Fruit fly (Drosophila melanogaster) whole organism, embryonic: Measurements from ENCODE around the gene ghi.

ENCODE experiments used
- Antp ChIP-seq: fragments of 200-800 bp; sonication (Bioruptor generic); optimal IDR thresholded peaks from 3 replicates; lab custom pipeline; 2016; ENCODE audit warnings: missing biosample characterization, missing genetic modification characterization
- Bdp1 ChIP-seq: fragments of 200-800 bp; sonication (Bioruptor generic); optimal IDR thresholded peaks from 3 replicates; lab custom pipeline; 2016; ENCODE audit warnings: missing biosample characterization, missing genetic modification characterization
- Blimp-1 ChIP-seq: fragments of 200-800 bp; sonication (Bioruptor generic); optimal IDR thresholded peaks from 3 replicates; lab custom pipeline; 2018; ENCODE audit warnings: missing biosample characterization, missing genetic modification characterization, mild to moderate bottlenecking, moderate library complexity, missing genetic modification reagents
- CG10267 ChIP-seq: fragments of 200-800 bp; sonication (Bioruptor generic); optimal IDR thresholded peaks from 2 replicates; lab custom pipeline; 2018; ENCODE audit warnings: missing biosample characterization, mild to moderate bottlenecking, missing genetic modification characterization, moderate library complexity
- CG11398 ChIP-seq: fragments of 200-800 bp; sonication (Bioruptor generic); optimal IDR thresholded peaks from 2 replicates; lab custom pipeline; 2016; ENCODE audit warnings: missing biosample characterization, missing genetic modification characterization
- CG11695 ChIP-seq: fragments of 200-800 bp; sonication (Bioruptor generic); IDR thresholded peaks from 3 replicates; pipeline ENCODE4 v1.3.6; 2022; ENCODE audit warnings: missing biosample characterization, missing genetic modification characterization
- CG12219 ChIP-seq: fragments of 200-800 bp; sonication (Bioruptor generic); optimal IDR thresholded peaks from 3 replicates; lab custom pipeline; 2018; ENCODE audit warnings: missing biosample characterization, mild to moderate bottlenecking, missing genetic modification characterization
- CG12299 ChIP-seq: fragments of 200-800 bp; sonication (Bioruptor generic); optimal IDR thresholded peaks from 2 replicates; lab custom pipeline; 2018; ENCODE audit warnings: missing biosample characterization, mild to moderate bottlenecking, missing genetic modification characterization
- CG33557 ChIP-seq: fragments of 200-800 bp; sonication (Bioruptor generic); optimal IDR thresholded peaks from 2 replicates; lab custom pipeline; 2019; ENCODE audit warnings: missing biosample characterization, mild to moderate bottlenecking, missing genetic modification characterization, moderate library complexity
- CG42726 ChIP-seq: fragments of 200-800 bp; sonication (Bioruptor generic); IDR thresholded peaks from 2 replicates; pipeline ENCODE4 v1.3.6; 2022; ENCODE audit warnings: missing biosample characterization, missing genetic modification characterization; ENCODE audit not compliant: partially characterized antibody
- CG4424 ChIP-seq: fragments of 200-800 bp; sonication (Bioruptor generic); optimal IDR thresholded peaks from 3 replicates; lab custom pipeline; 2016; ENCODE audit warnings: missing biosample characterization, missing genetic modification characterization
- CG4854 ChIP-seq: fragments of 200-800 bp; sonication (Bioruptor generic); optimal IDR thresholded peaks from 2 replicates; lab custom pipeline; 2016; ENCODE audit warnings: missing biosample characterization, missing genetic modification characterization, inconsistent platforms
- CG5245 ChIP-seq: fragments of 200-800 bp; sonication (Bioruptor generic); optimal IDR thresholded peaks from 3 replicates; lab custom pipeline; 2016; ENCODE audit warnings: missing biosample characterization, missing genetic modification characterization
- CHES-1-like ChIP-seq: fragments of 200-800 bp; sonication (Bioruptor generic); optimal IDR thresholded peaks from 2 replicates; lab custom pipeline; 2016; ENCODE audit warnings: missing biosample characterization, missing genetic modification characterization
- CTCF ChIP-seq: fragments of 200-800 bp; sonication (Bioruptor generic); optimal IDR thresholded peaks from 2 replicates; lab custom pipeline; 2017; ENCODE audit warnings: missing biosample characterization, mild to moderate bottlenecking, missing genetic modification characterization, moderate library complexity
- Dip2 ChIP-seq: fragments of 200-800 bp; sonication (Bioruptor generic); IDR thresholded peaks from 2 replicates; pipeline ENCODE4 v1.3.6; 2022; ENCODE audit warnings: missing biosample characterization, missing genetic modification characterization
- Dip3 ChIP-seq: fragments of 200-800 bp; sonication (Bioruptor generic); optimal IDR thresholded peaks from 3 replicates; lab custom pipeline; 2016; ENCODE audit warnings: missing biosample characterization, missing genetic modification characterization
- Ets65A ChIP-seq: fragments of 200-800 bp; sonication (Bioruptor generic); peaks from one replicate; lab custom pipeline; 2016; ENCODE audit warnings: missing biosample characterization, missing genetic modification characterization
- Gsc ChIP-seq: fragments of 200-800 bp; sonication (Bioruptor generic); IDR thresholded peaks from 2 replicates; pipeline ENCODE4 v1.3.6; 2022; ENCODE audit warnings: missing biosample characterization, missing genetic modification characterization
- HLHmδ ChIP-seq: fragments of 200-800 bp; sonication (Bioruptor generic); optimal IDR thresholded peaks from 2 replicates; lab custom pipeline; 2018; ENCODE audit warnings: missing biosample characterization, mild to moderate bottlenecking, missing genetic modification characterization, moderate library complexity
- HmgZ ChIP-seq: fragments of 200-800 bp; sonication (Bioruptor generic); optimal IDR thresholded peaks from 2 replicates; lab custom pipeline; 2018; ENCODE audit warnings: missing biosample characterization, mild to moderate bottlenecking, missing genetic modification characterization
- Mes4 ChIP-seq: fragments of 200-800 bp; sonication (Bioruptor generic); optimal IDR thresholded peaks from 2 replicates; lab custom pipeline; 2016; ENCODE audit warnings: missing biosample characterization, missing genetic modification characterization
- Nf-YB ChIP-seq: fragments of 200-800 bp; sonication (Bioruptor generic); optimal IDR thresholded peaks from 3 replicates; lab custom pipeline; 2019; ENCODE audit warnings: missing biosample characterization, mild to moderate bottlenecking, missing genetic modification characterization, moderate library complexity
- Side ChIP-seq: fragments of 200-800 bp; sonication (Bioruptor generic); optimal IDR thresholded peaks from 2 replicates; lab custom pipeline; 2016; ENCODE audit warnings: missing biosample characterization, missing genetic modification characterization
- Sox100B ChIP-seq: fragments of 200-800 bp; sonication (Bioruptor generic); optimal IDR thresholded peaks from 3 replicates; lab custom pipeline; 2018; ENCODE audit warnings: missing biosample characterization, mild to moderate bottlenecking, missing genetic modification characterization
- Stat92E ChIP-seq, 3 experiments: fragments of >200 bp in 2 of 3; fragments of 200-800 bp in 1 of 3; sonication (Bioruptor generic) in 1 of 3; optimal IDR thresholded peaks; 2 replicates each; lab custom pipeline; 2017 to 2019; ENCODE audit warnings: missing biosample characterization in 3 of 3, missing genetic modification characterization in 3 of 3, mild to moderate bottlenecking in 1 of 3, moderate library complexity in 1 of 3
- Trl ChIP-seq, 3 experiments: fragments of >200 bp in 2 of 3; fragments of 200-800 bp in 1 of 3; sonication (Bioruptor generic) in 1 of 3; optimal IDR thresholded peaks; 2 replicates in 1 of 3; 3 replicates in 2 of 3; lab custom pipeline; 2016 to 2017; ENCODE audit warnings: missing biosample characterization in 1 of 3, missing genetic modification characterization in 1 of 3
- Usf ChIP-seq: fragments of 200-800 bp; sonication (Bioruptor generic); optimal IDR thresholded peaks from 2 replicates; lab custom pipeline; 2017; ENCODE audit warnings: missing genotype, missing biosample characterization, missing genetic modification characterization
- bab2 ChIP-seq: fragments of 200-800 bp; sonication (Bioruptor generic); optimal IDR thresholded peaks from 2 replicates; lab custom pipeline; 2016; ENCODE audit warnings: missing biosample characterization, missing genetic modification characterization
- bcd ChIP-seq: fragments of 200-800 bp; sonication (Bioruptor generic); optimal IDR thresholded peaks from 2 replicates; lab custom pipeline; 2017; ENCODE audit warnings: missing biosample characterization, mild to moderate bottlenecking, missing genetic modification characterization
- chif ChIP-seq, 2 experiments: fragments of 200-800 bp; sonication (Bioruptor generic); optimal IDR thresholded peaks; 3 replicates each; lab custom pipeline; 2016; ENCODE audit warnings: missing biosample characterization in 2 of 2, missing genetic modification characterization in 2 of 2
- dpn ChIP-seq, 2 experiments: fragments of 200-800 bp; sonication (Bioruptor generic); optimal IDR thresholded peaks; 3 replicates each; lab custom pipeline; 2016; ENCODE audit warnings: missing biosample characterization in 2 of 2, missing genetic modification characterization in 2 of 2
- dysf ChIP-seq: fragments of 200-800 bp; sonication (Bioruptor generic); IDR thresholded peaks from 3 replicates; pipeline ENCODE4 v1.3.6; 2022; ENCODE audit warnings: missing biosample characterization, missing genetic modification characterization
- ems ChIP-seq: fragments of 200-800 bp; sonication (Bioruptor generic); optimal IDR thresholded peaks from 3 replicates; lab custom pipeline; 2016; ENCODE audit warnings: missing biosample characterization, missing genetic modification characterization
- esg ChIP-seq: fragments of 200-800 bp; sonication (Bioruptor generic); conservative IDR thresholded peaks from 2 replicates; pipeline ENCODE4 v1.3.6; 2022; ENCODE audit warnings: missing biosample characterization, missing genetic modification characterization
- fd3F ChIP-seq: fragments of 200-800 bp; sonication (Bioruptor generic); optimal IDR thresholded peaks from 2 replicates; lab custom pipeline; 2018; ENCODE audit warnings: missing biosample characterization, mild to moderate bottlenecking, missing genetic modification characterization, moderate library complexity
- fru ChIP-seq: fragments of >200 bp; optimal IDR thresholded peaks from 2 replicates; lab custom pipeline; 2017
- her ChIP-seq: fragments of 200-800 bp; sonication (Bioruptor generic); optimal IDR thresholded peaks from 2 replicates; lab custom pipeline; 2016; ENCODE audit warnings: missing biosample characterization, missing genetic modification characterization
- jing ChIP-seq: fragments of 200-800 bp; sonication (Bioruptor generic); optimal IDR thresholded peaks from 2 replicates; lab custom pipeline; 2018; ENCODE audit warnings: missing biosample characterization, mild to moderate bottlenecking, missing genetic modification characterization
- knrl ChIP-seq: fragments of 200-800 bp; sonication (Bioruptor generic); IDR thresholded peaks from 3 replicates; pipeline ENCODE4 v1.3.6; 2022; ENCODE audit warnings: missing biosample characterization, missing genetic modification characterization; ENCODE audit not compliant: partially characterized antibody
- prd ChIP-seq, 3 experiments: fragments of >200 bp in 2 of 3; fragments of 200-800 bp in 1 of 3; sonication (Bioruptor generic) in 1 of 3; optimal IDR thresholded peaks in 2 of 3; IDR thresholded peaks in 1 of 3; 2 replicates in 2 of 3; 3 replicates in 1 of 3; pipeline versions ENCODE4 v1.3.6 to Lab custom; 2017 to 2022; ENCODE audit warnings: missing biosample characterization in 1 of 3, missing genetic modification characterization in 1 of 3
- pros ChIP-seq: fragments of 200-800 bp; sonication (Bioruptor generic); optimal IDR thresholded peaks from 3 replicates; lab custom pipeline; 2019; ENCODE audit warnings: missing biosample characterization, mild to moderate bottlenecking, missing genetic modification characterization, moderate library complexity
- pzg ChIP-seq: fragments of 200-800 bp; sonication (Bioruptor generic); optimal IDR thresholded peaks from 3 replicates; lab custom pipeline; 2018; ENCODE audit warnings: missing biosample characterization, mild to moderate bottlenecking, missing genetic modification characterization, moderate library complexity
- rib ChIP-seq: fragments of 200-800 bp; sonication (Bioruptor generic); IDR thresholded peaks from 2 replicates; pipeline ENCODE4 v1.3.6; 2022; ENCODE audit warnings: missing biosample characterization, missing genetic modification characterization
- row ChIP-seq: fragments of 200-800 bp; sonication (Bioruptor generic); IDR thresholded peaks from 3 replicates; pipeline ENCODE4 v1.3.6; 2022; ENCODE audit warnings: missing biosample characterization, missing genetic modification characterization
- run ChIP-seq: fragments of 200-800 bp; sonication (Bioruptor generic); optimal IDR thresholded peaks from 3 replicates; lab custom pipeline; 2018; ENCODE audit warnings: missing biosample characterization, mild to moderate bottlenecking, missing genetic modification characterization
- sens ChIP-seq: fragments of 200-800 bp; sonication (Bioruptor generic); peaks from one replicate; lab custom pipeline; 2016; ENCODE audit warnings: missing biosample characterization, missing genetic modification characterization
- sqz ChIP-seq: fragments of 200-800 bp; sonication (Bioruptor generic); optimal IDR thresholded peaks from 3 replicates; lab custom pipeline; 2018; ENCODE audit warnings: missing biosample characterization, mild to moderate bottlenecking, missing genetic modification characterization
- tgo ChIP-seq: fragments of 200-800 bp; sonication (Bioruptor generic); IDR thresholded peaks from 3 replicates; pipeline ENCODE4 v1.3.6; 2022; ENCODE audit warnings: missing biosample characterization, missing genetic modification characterization
- tup ChIP-seq: fragments of 200-800 bp; sonication (Bioruptor generic); optimal IDR thresholded peaks from 2 replicates; lab custom pipeline; 2016; ENCODE audit warnings: missing biosample characterization, mild to moderate bottlenecking, missing genetic modification characterization, moderate library complexity

Gene ghi

DNA sequence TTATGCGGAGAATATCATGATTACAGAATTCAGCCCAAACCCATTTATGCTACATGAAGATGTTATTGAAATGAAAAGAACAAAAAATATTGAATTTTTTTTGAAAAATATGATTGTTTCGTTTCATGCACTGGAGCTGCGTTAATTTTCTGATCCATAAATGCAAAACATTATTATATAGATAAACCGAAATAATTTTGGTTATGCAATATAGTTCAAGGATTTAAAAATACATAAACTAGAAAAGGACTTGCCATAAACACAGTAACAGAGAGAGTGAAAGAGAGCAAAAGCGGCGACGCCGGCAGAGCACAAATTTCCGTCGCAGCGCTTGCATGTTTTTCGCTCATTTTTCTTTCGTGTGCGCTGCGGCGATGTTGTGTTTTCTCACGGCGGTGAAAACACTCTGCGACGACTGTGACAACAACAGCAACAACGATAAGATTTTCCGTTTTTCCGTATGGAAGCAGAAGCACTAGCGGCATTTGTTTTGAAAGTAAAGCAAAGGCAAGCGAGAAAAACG lies 10.6 kb downstream of the ghi start (continued):
- TF ChIP-seq CG11398 (GFP tag; lab: Kevin White, UChicago) = peak; percentile 71
- no peak for TF ChIP-seq HLHmδ (GFP tag; lab: Kevin White, UChicago)
- no peak for TF ChIP-seq fru (lab: Kevin White, UChicago)
- peak; percentile 41 for TF ChIP-seq Dip3 (GFP tag; lab: Kevin White, UChicago)
- TF ChIP-seq rib (GFP tag; lab: Robert Waterston, UW) = no peak
- peak; percentile 84 for TF ChIP-seq CG4424
- TF ChIP-seq sqz (GFP tag; lab: Kevin White, UChicago) = peak; percentile 84
- TF ChIP-seq row (GFP tag; lab: Robert Waterston, UW) = peak; percentile 96
- peak; percentile 81 for TF ChIP-seq CG4854 (GFP tag; lab: Kevin White, UChicago)
- peak; percentile 92 for TF ChIP-seq CG12299 (tag; lab: Kevin White, UChicago)
- peak; percentile 71 for TF ChIP-seq Bdp1 (GFP tag; lab: Kevin White, UChicago)
- peak; percentile 83 for TF ChIP-seq bcd (GFP tag; lab: Kevin White, UChicago)
- TF ChIP-seq dysf (GFP tag; lab: Robert Waterston, UW) = peak; percentile 82
- TF ChIP-seq knrl (GFP tag; lab: Robert Waterston, UW) = no peak
- peak; percentile 79 for TF ChIP-seq Nf-YB (GFP tag; lab: Kevin White, UChicago)
- TF ChIP-seq Ets65A (GFP tag; lab: Kevin White, UChicago) = no peak
- peak; percentile 48 for TF ChIP-seq Antp
- TF ChIP-seq Mes4 (GFP tag; lab: Kevin White, UChicago) = peak; percentile 65
- peak; percentile 47 for TF ChIP-seq Usf (GFP tag; lab: Kevin White, UChicago)
- peak; percentile 89 for TF ChIP-seq CG12219
- TF ChIP-seq CG42726 (GFP tag; lab: Robert Waterston, UW) = no peak; the same call in 1 of the 2 replicates
- TF ChIP-seq her (GFP tag; lab: Kevin White, UChicago) = peak; percentile 74
- no peak for TF ChIP-seq tup (GFP tag; lab: Kevin White, UChicago)
- peak; percentile 75 for TF ChIP-seq pros (GFP tag; lab: Kevin White, UChicago)
- peak; percentile 92 for TF ChIP-seq CG10267
- TF ChIP-seq CG33557 (GFP tag; lab: Kevin White, UChicago) = peak; percentile 92
- peak; percentile 92 for TF ChIP-seq Blimp-1 (GFP tag; lab: Kevin White, UChicago)
- TF ChIP-seq Dip2 (GFP tag; lab: Robert Waterston, UW) = no peak
- peak; percentile 94 for TF ChIP-seq Sox100B (GFP tag; lab: Kevin White, UChicago)
- peak; percentile 48 for TF ChIP-seq CG5245 (GFP tag; lab: Kevin White, UChicago)
- TF ChIP-seq sens = peak; percentile 98
- TF ChIP-seq ems (GFP tag; lab: Kevin White, UChicago) = peak; percentile 87
- no peak for TF ChIP-seq prd (optimal IDR thresholded peaks at IDR 0.05; lab: Kevin White, UChicago)
- TF ChIP-seq prd (GFP tag; IDR thresholded peaks at IDR 0.05; lab: Robert Waterston, UW) = peak; percentile 79
- TF ChIP-seq run (tag; lab: Kevin White, UChicago) = peak; percentile 89
- TF ChIP-seq esg (GFP tag; lab: Robert Waterston, UW) = peak; percentile 74
- TF ChIP-seq jing = peak; percentile 24
- peak in 1 of 3 experiments; percentile 95 for TF ChIP-seq Stat92E (GFP tag; optimal IDR thresholded peaks at IDR 0.05; lab: Kevin White, UChicago)
- TF ChIP-seq bab2 (GFP tag; lab: Kevin White, UChicago) = peak; percentile 63
- TF ChIP-seq Gsc = no peak
- TF ChIP-seq pzg (GFP tag; lab: Kevin White, UChicago) = no peak
- peak; percentile 76 for TF ChIP-seq fd3F
- TF ChIP-seq Trl (optimal IDR thresholded peaks at IDR 0.05; lab: Kevin White, UChicago) = peak; percentile 43 to 96
- peak; percentile 80 for TF ChIP-seq Trl (GFP tag; optimal IDR thresholded peaks at IDR 0.05; lab: Kevin White, UChicago)
- TF ChIP-seq CHES-1-like (GFP tag; lab: Kevin White, UChicago) = peak; percentile 69
- peak; percentile 72 for TF ChIP-seq tgo
- TF ChIP-seq dpn (GFP tag; optimal IDR thresholded peaks at IDR 0.05; lab: Kevin White, UChicago) = peak; percentile 73 to 77
- TF ChIP-seq CG11695 (GFP tag; lab: Robert Waterston, UW) = peak; percentile 84
- peak; percentile 78 for TF ChIP-seq Side
- TF ChIP-seq HmgZ (tag; lab: Kevin White, UChicago) = peak; percentile 88
- TF ChIP-seq CTCF = peak; percentile 53
- peak; percentile 60 to 76 for TF ChIP-seq chif (GFP tag; optimal IDR thresholded peaks at IDR 0.05; lab: Kevin White, UChicago)
